Worm (Caenorhabditis elegans) whole organism, L1 larva: ENCODE measurements around the gene skr-20.

Experiments used
- ama-1 ChIP-seq: fragments of 150-350 bp; optimal IDR thresholded peaks from 2 replicates; lab custom pipeline; 2014
- elt-2 ChIP-seq: sonication (generic microtip); optimal IDR thresholded peaks from 2 replicates; lab custom pipeline; 2016; ENCODE audit warnings: missing genetic modification characterization, mild to moderate bottlenecking, inconsistent platforms, missing compliant biosample characterization, missing genetic modification reagents
- hlh-4 ChIP-seq: sonication (generic microtip); optimal IDR thresholded peaks from 2 replicates; lab custom pipeline; 2016; ENCODE audit warnings: mild to moderate bottlenecking, missing genetic modification characterization, missing compliant biosample characterization
- lir-3 ChIP-seq: sonication (generic microtip); optimal IDR thresholded peaks from 2 replicates; lab custom pipeline; 2016; ENCODE audit warnings: mild to moderate bottlenecking, missing genetic modification characterization, moderate library complexity, missing compliant biosample characterization; ENCODE audit not compliant: poor library complexity
- mep-1 ChIP-seq: fragments of 150-350 bp; optimal IDR thresholded peaks from 2 replicates; lab custom pipeline; 2014; ENCODE audit warnings: missing biosample characterization, missing genetic modification characterization
- nhr-28 ChIP-seq: fragments of 150-350 bp; optimal IDR thresholded peaks from 2 replicates; lab custom pipeline; 2014; ENCODE audit warnings: missing biosample characterization, missing genetic modification characterization
- skn-1 ChIP-seq: fragments of 150-350 bp; optimal IDR thresholded peaks from 2 replicates; lab custom pipeline; 2014; ENCODE audit warnings: missing biosample characterization, missing genetic modification characterization

ce11 chrX:13206911-13207310 lies 16.4 kb downstream of the skr-20 start:
- TF ChIP-seq elt-2 (tag; lab: Kevin White, UChicago) (no peak), ama-1 (lab: Kevin White, UChicago) (no peak), mep-1 (tag; lab: Kevin White, UChicago) (no peak), hlh-4 (tag; lab: Kevin White, UChicago) (no peak), skn-1 (tag; lab: Kevin White, UChicago) (no peak), lir-3 (tag; lab: Kevin White, UChicago) (no peak), nhr-28 (tag; lab: Kevin White, UChicago) (no peak)
